Worm (Caenorhabditis elegans) whole organism, mixed stage, embryonic: ENCODE measurements around the gene mrp-7.

ENCODE experiments used
- blmp-1 ChIP-seq: fragments of 150-350 bp; optimal IDR thresholded peaks from 2 replicates; lab custom pipeline; 2014; ENCODE audit warnings: missing biosample characterization, missing genetic modification characterization
- ceh-43 ChIP-seq: fragments of 200-800 bp; sonication (Bioruptor generic); optimal IDR thresholded peaks from 2 replicates; lab custom pipeline; 2018; ENCODE audit warnings: mild to moderate bottlenecking, missing genetic modification characterization, moderate library complexity, missing compliant biosample characterization
- ceh-83 ChIP-seq: fragments of 200-800 bp; sonication (Bioruptor generic); optimal IDR thresholded peaks from 2 replicates; lab custom pipeline; 2018; ENCODE audit warnings: mild to moderate bottlenecking, missing genetic modification characterization, missing compliant biosample characterization
- elt-3 ChIP-seq: fragments of 150-350 bp; optimal IDR thresholded peaks from 2 replicates; lab custom pipeline; 2014; ENCODE audit warnings: missing biosample characterization, missing genetic modification characterization
- lsy-2 ChIP-seq: fragments of 150-350 bp; optimal IDR thresholded peaks from 2 replicates; lab custom pipeline; 2014; ENCODE audit warnings: missing biosample characterization, missing genetic modification characterization
- mab-5 ChIP-seq: fragments of 150-350 bp; optimal IDR thresholded peaks from 2 replicates; lab custom pipeline; 2014; ENCODE audit warnings: missing biosample characterization, missing genetic modification characterization
- nhr-12 ChIP-seq: fragments of 150-350 bp; optimal IDR thresholded peaks from 2 replicates; lab custom pipeline; 2014; ENCODE audit warnings: missing biosample characterization, missing genetic modification characterization
- pha-4 ChIP-seq: fragments of 150-350 bp; optimal IDR thresholded peaks from 2 replicates; lab custom pipeline; 2018; ENCODE audit warnings: missing biosample characterization, missing genetic modification reagents, missing genetic modification characterization
- snpc-4 ChIP-seq: fragments of 150-350 bp; optimal IDR thresholded peaks from 2 replicates; lab custom pipeline; 2014; ENCODE audit warnings: missing biosample characterization, missing genetic modification characterization
- tbx-8 ChIP-seq: fragments of 200-800 bp; sonication (Bioruptor generic); optimal IDR thresholded peaks from 2 replicates; lab custom pipeline; 2018; ENCODE audit warnings: mild to moderate bottlenecking, missing genetic modification characterization, moderate library complexity, missing compliant biosample characterization
- unc-62 ChIP-seq: fragments of 150-350 bp; optimal IDR thresholded peaks from 2 replicates; lab custom pipeline; 2014; ENCODE audit warnings: missing biosample characterization, missing genetic modification reagents, missing genetic modification characterization

DNA sequence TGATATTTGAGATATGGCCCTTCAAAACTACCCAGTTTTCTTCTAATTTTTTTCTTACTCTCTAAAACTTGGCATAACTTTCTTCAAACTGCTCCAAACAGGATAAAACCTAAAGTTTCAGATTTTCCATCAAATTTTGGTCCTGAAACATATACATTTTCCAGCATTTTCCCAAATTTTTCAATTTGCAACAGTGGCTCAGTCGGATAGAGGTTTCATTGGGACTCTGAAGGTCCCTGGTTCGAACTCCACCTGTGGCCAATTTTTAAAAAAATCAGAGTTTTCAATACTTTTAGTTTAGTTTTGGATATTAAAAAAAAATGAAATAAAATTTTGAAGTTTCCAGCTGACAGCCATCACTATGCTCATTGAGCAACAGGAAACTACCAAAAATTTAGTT is 6.9 kb upstream of the mrp-7 start:
- TF ChIP-seq ceh-83 (GFP tag; lab: Kevin White, UChicago) (no peak), blmp-1 (tag; lab: Kevin White, UChicago) (no peak), tbx-8 (no peak), nhr-12 (tag; lab: Kevin White, UChicago) (no peak), mab-5 (no peak), pha-4 (tag; lab: Kevin White, UChicago) (no peak), lsy-2 (no peak), unc-62 (GFP tag; lab: Kevin White, UChicago) (no peak), elt-3 (tag; lab: Kevin White, UChicago) (no peak), snpc-4 (tag; lab: Kevin White, UChicago) (no peak), ceh-43 (GFP tag; lab: Kevin White, UChicago) (no peak)
